Worm (Caenorhabditis elegans) whole organism, L1 larva: ENCODE data around the gene F58E6.11.

Experiments
- C04F5.9 ChIP-seq: sonication (generic microtip); optimal IDR thresholded peaks from 2 replicates; lab custom pipeline; 2016; ENCODE audit warnings: missing genetic modification characterization, missing compliant biosample characterization
- C34B4.2 ChIP-seq: sonication (generic microtip); optimal IDR thresholded peaks from 2 replicates; lab custom pipeline; 2017; ENCODE audit warnings: mild to moderate bottlenecking, missing genetic modification characterization, missing compliant biosample characterization
- F16B12.6 ChIP-seq: fragments of 150-350 bp; optimal IDR thresholded peaks from 2 replicates; lab custom pipeline; 2014; ENCODE audit warnings: missing biosample characterization, missing genetic modification characterization
- Y116A8C.19 ChIP-seq: sonication (generic microtip); optimal IDR thresholded peaks from 2 replicates; lab custom pipeline; 2016; ENCODE audit warnings: missing compliant biosample characterization, missing genetic modification characterization, borderline replicate concordance
- ama-1 ChIP-seq: fragments of 150-350 bp; optimal IDR thresholded peaks from 2 replicates; lab custom pipeline; 2014
- blmp-1 ChIP-seq: fragments of 150-350 bp; optimal IDR thresholded peaks from 2 replicates; lab custom pipeline; 2014; ENCODE audit warnings: missing biosample characterization, missing genetic modification characterization
- ceh-63 ChIP-seq: fragments of 200-800 bp; sonication (Bioruptor generic); optimal IDR thresholded peaks from 2 replicates; lab custom pipeline; 2018; ENCODE audit warnings: mild to moderate bottlenecking, missing genetic modification characterization, missing compliant biosample characterization
- ceh-8 ChIP-seq: fragments of 200-800 bp; sonication (Bioruptor generic); optimal IDR thresholded peaks from 2 replicates; lab custom pipeline; 2018; ENCODE audit warnings: mild to moderate bottlenecking, missing genetic modification characterization, moderate library complexity, missing compliant biosample characterization
- ceh-88 ChIP-seq: fragments of 200-800 bp; sonication (Bioruptor generic); IDR thresholded peaks from 2 replicates; pipeline ENCODE4 v1.3.6; 2022; ENCODE audit warnings: missing genetic modification characterization, missing compliant biosample characterization
- dsc-1 ChIP-seq: sonication (generic microtip); optimal IDR thresholded peaks from 2 replicates; lab custom pipeline; 2016; ENCODE audit warnings: mild to moderate bottlenecking, missing genetic modification characterization, missing compliant biosample characterization
- efl-1 ChIP-seq, 4 experiments: fragments of 150-350 bp; optimal IDR thresholded peaks in 3 of 4; peaks in 1 of 4; 1 replicate in 1 of 4; 2 replicates in 3 of 4; lab custom pipeline; 2014; ENCODE audit warnings: missing biosample characterization in 2 of 4, missing genetic modification characterization in 2 of 4, missing genetic modification reagents in 2 of 4
- efl-3 ChIP-seq: fragments of 200-800 bp; sonication (Bioruptor generic); optimal IDR thresholded peaks from 2 replicates; lab custom pipeline; 2018; ENCODE audit warnings: mild to moderate bottlenecking, missing genetic modification characterization, missing compliant biosample characterization
- egl-13 ChIP-seq: sonication (generic microtip); optimal IDR thresholded peaks from 2 replicates; lab custom pipeline; 2016; ENCODE audit warnings: missing genotype, missing genetic modification reagents, missing genetic modification characterization, missing compliant biosample characterization
- elt-3 ChIP-seq, 6 experiments: fragments of 150-350 bp in 1 of 6; sonication (generic microtip); optimal IDR thresholded peaks; 2 replicates each; lab custom pipeline; 2017 to 2018; ENCODE audit warnings: missing biosample characterization in 6 of 6, missing genetic modification characterization in 6 of 6, inconsistent platforms in 1 of 6
- ets-5 ChIP-seq: fragments of 200-800 bp; sonication (Bioruptor generic); IDR thresholded peaks from 2 replicates; pipeline ENCODE4 v1.3.6; 2022; ENCODE audit warnings: missing genetic modification characterization, missing compliant biosample characterization
- fkh-10 ChIP-seq: sonication (generic microtip); optimal IDR thresholded peaks from 2 replicates; lab custom pipeline; 2017; ENCODE audit warnings: missing biosample characterization, missing genetic modification reagents, missing genetic modification characterization
- fkh-4 ChIP-seq: sonication (generic microtip); optimal IDR thresholded peaks from 2 replicates; lab custom pipeline; 2016; ENCODE audit warnings: missing compliant biosample characterization, missing genetic modification characterization, borderline replicate concordance
- grh-1 ChIP-seq: fragments of 200-800 bp; sonication (Bioruptor generic); IDR thresholded peaks from 2 replicates; pipeline ENCODE4 v1.3.6; 2022; ENCODE audit warnings: missing genetic modification reagents, missing genetic modification characterization, missing compliant biosample characterization
- hlh-4 ChIP-seq: sonication (generic microtip); optimal IDR thresholded peaks from 2 replicates; lab custom pipeline; 2016; ENCODE audit warnings: mild to moderate bottlenecking, missing genetic modification characterization, missing compliant biosample characterization
- hpl-2 ChIP-seq: fragments of 150-350 bp; optimal IDR thresholded peaks from 2 replicates; lab custom pipeline; 2014; ENCODE audit warnings: missing biosample characterization, missing genetic modification reagents, missing genetic modification characterization
- irx-1 ChIP-seq: sonication (generic microtip); optimal IDR thresholded peaks from 2 replicates; lab custom pipeline; 2016; ENCODE audit warnings: missing genetic modification characterization, missing compliant biosample characterization
- jun-1 ChIP-seq: fragments of 150-350 bp; optimal IDR thresholded peaks from 2 replicates; lab custom pipeline; 2014; ENCODE audit warnings: missing biosample characterization, missing genetic modification reagents, missing genetic modification characterization
- lin-35 ChIP-seq, 2 experiments: fragments of 150-350 bp; optimal IDR thresholded peaks; 2 replicates each; lab custom pipeline; 2014; ENCODE audit warnings: missing biosample characterization in 2 of 2, missing genetic modification characterization in 2 of 2, missing genetic modification reagents in 2 of 2
- lin-39 ChIP-seq: fragments of 150-350 bp; optimal IDR thresholded peaks from 2 replicates; lab custom pipeline; 2014; ENCODE audit warnings: missing biosample characterization, missing genetic modification reagents, missing genetic modification characterization
- mab-9 ChIP-seq: fragments of 200-800 bp; sonication (Bioruptor generic); IDR thresholded peaks from 2 replicates; pipeline ENCODE4 v1.3.6; 2022; ENCODE audit warnings: missing genetic modification reagents, missing genetic modification characterization, missing compliant biosample characterization
- mdl-1 ChIP-seq, 2 experiments: fragments of 150-350 bp; optimal IDR thresholded peaks; 2 replicates each; lab custom pipeline; 2014 to 2017; ENCODE audit warnings: missing biosample characterization in 2 of 2, missing genetic modification characterization in 2 of 2, inconsistent platforms in 1 of 2
- mef-2 ChIP-seq: fragments of 150-350 bp; optimal IDR thresholded peaks from 2 replicates; lab custom pipeline; 2014; ENCODE audit warnings: missing biosample characterization, missing genetic modification characterization
- nhr-11 ChIP-seq: fragments of 150-350 bp; optimal IDR thresholded peaks from 2 replicates; lab custom pipeline; 2014; ENCODE audit warnings: missing biosample characterization, missing genetic modification characterization
- nhr-19 ChIP-seq: fragments of 200-800 bp; sonication (Bioruptor generic); conservative IDR thresholded peaks from 2 replicates; pipeline ENCODE4 v1.3.6; 2022; ENCODE audit warnings: missing genetic modification characterization, missing compliant biosample characterization
- nhr-237 ChIP-seq: fragments of 150-350 bp; optimal IDR thresholded peaks from 2 replicates; lab custom pipeline; 2014; ENCODE audit warnings: missing biosample characterization, missing genetic modification characterization
- nhr-47 ChIP-seq: sonication (generic microtip); optimal IDR thresholded peaks from 2 replicates; lab custom pipeline; 2016; ENCODE audit warnings: mild to moderate bottlenecking, missing genetic modification characterization, moderate library complexity, missing compliant biosample characterization
- nhr-71 ChIP-seq: sonication (generic microtip); optimal IDR thresholded peaks from 2 replicates; lab custom pipeline; 2016; ENCODE audit warnings: mild to moderate bottlenecking, missing genetic modification characterization, moderate library complexity, missing compliant biosample characterization
- nhr-77 ChIP-seq: fragments of 150-350 bp; optimal IDR thresholded peaks from 2 replicates; lab custom pipeline; 2014; ENCODE audit warnings: missing biosample characterization, missing genetic modification characterization
- nhr-84 ChIP-seq: sonication (generic microtip); optimal IDR thresholded peaks from 2 replicates; lab custom pipeline; 2017; ENCODE audit warnings: missing biosample characterization, missing genetic modification characterization
- nhr-85 ChIP-seq: sonication (generic microtip); peaks from one replicate; lab custom pipeline; 2016; ENCODE audit warnings: missing genetic modification characterization, inconsistent platforms, missing compliant biosample characterization
- nhr-90 ChIP-seq: sonication (generic microtip); optimal IDR thresholded peaks from 2 replicates; lab custom pipeline; 2016; ENCODE audit warnings: mild to moderate bottlenecking, missing genetic modification characterization, missing compliant biosample characterization; ENCODE audit not compliant: poor library complexity
- pag-3 ChIP-seq: sonication (generic microtip); optimal IDR thresholded peaks from 2 replicates; lab custom pipeline; 2017; ENCODE audit warnings: missing genetic modification characterization, mild to moderate bottlenecking, missing compliant biosample characterization, antibody characterized with exemption, borderline replicate concordance; ENCODE audit not compliant: insufficient read depth
- pax-3 ChIP-seq: fragments of 200-800 bp; sonication (Bioruptor generic); optimal IDR thresholded peaks from 2 replicates; lab custom pipeline; 2018; ENCODE audit warnings: mild to moderate bottlenecking, missing genetic modification characterization, moderate library complexity, missing compliant biosample characterization
- pqm-1 ChIP-seq: sonication (generic microtip); optimal IDR thresholded peaks from 3 replicates; lab custom pipeline; 2017; ENCODE audit warnings: missing biosample characterization, missing genetic modification characterization
- rnt-1 ChIP-seq: sonication (generic microtip); optimal IDR thresholded peaks from 2 replicates; lab custom pipeline; 2016; ENCODE audit warnings: mild to moderate bottlenecking, missing genetic modification characterization, moderate library complexity, missing compliant biosample characterization
- snpc-4 ChIP-seq: fragments of 150-350 bp; optimal IDR thresholded peaks from 2 replicates; lab custom pipeline; 2014; ENCODE audit warnings: missing biosample characterization, missing genetic modification characterization
- sox-4 ChIP-seq: sonication (generic microtip); optimal IDR thresholded peaks from 2 replicates; lab custom pipeline; 2016; ENCODE audit warnings: missing genetic modification characterization, missing compliant biosample characterization
- swsn-7 ChIP-seq: sonication (generic microtip); optimal IDR thresholded peaks from 2 replicates; lab custom pipeline; 2016; ENCODE audit warnings: missing genetic modification characterization, missing compliant biosample characterization
- tlp-1 ChIP-seq: fragments of 150-350 bp; optimal IDR thresholded peaks from 2 replicates; lab custom pipeline; 2014; ENCODE audit warnings: missing biosample characterization, missing genetic modification characterization
- unc-130 ChIP-seq: fragments of 150-350 bp; optimal IDR thresholded peaks from 2 replicates; lab custom pipeline; 2017; ENCODE audit warnings: missing biosample characterization, missing genetic modification characterization, inconsistent platforms
- unc-30 ChIP-seq: sonication (generic microtip); optimal IDR thresholded peaks from 2 replicates; lab custom pipeline; 2017; ENCODE audit warnings: missing biosample characterization, missing genetic modification characterization
- unc-86 ChIP-seq: sonication (generic microtip); optimal IDR thresholded peaks from 2 replicates; lab custom pipeline; 2016; ENCODE audit warnings: missing genetic modification characterization, missing compliant biosample characterization
- unc-98 ChIP-seq: fragments of 200-800 bp; sonication (Bioruptor generic); IDR thresholded peaks from 2 replicates; pipeline ENCODE4 v1.3.6; 2022; ENCODE audit warnings: missing genetic modification characterization, missing compliant biosample characterization
- vab-15 ChIP-seq: sonication (generic microtip); optimal IDR thresholded peaks from 2 replicates; lab custom pipeline; 2017; ENCODE audit warnings: missing genotype, mild to moderate bottlenecking, missing genetic modification characterization, missing compliant biosample characterization
- zag-1 ChIP-seq: fragments of 150-350 bp; optimal IDR thresholded peaks from 2 replicates; lab custom pipeline; 2014; ENCODE audit warnings: missing biosample characterization, missing genetic modification characterization
- zip-4 ChIP-seq: fragments of 200-800 bp; sonication (Bioruptor generic); optimal IDR thresholded peaks from 2 replicates; lab custom pipeline; 2018; ENCODE audit warnings: mild to moderate bottlenecking, missing genetic modification characterization, moderate library complexity, missing compliant biosample characterization
- ztf-11 ChIP-seq, 2 experiments: sonication (generic microtip); optimal IDR thresholded peaks; 2 replicates each; lab custom pipeline; 2016 to 2017; ENCODE audit warnings: missing genetic modification characterization in 2 of 2, missing biosample characterization in 1 of 2, missing compliant biosample characterization in 1 of 2

Gene F58E6.11

ce11 chrV:9729462-9730162, 28.2 kb downstream of the F58E6.11 start, which contains the start of the genes aagr-3 and drap-1 (continued):
- peak; percentile 63 for TF ChIP-seq nhr-71 (tag; lab: Kevin White, UChicago)
- TF ChIP-seq sox-4, result no peak
- TF ChIP-seq ceh-88, result no peak
- TF ChIP-seq fkh-10 (GFP tag; lab: Kevin White, UChicago), result no peak
- no peak for TF ChIP-seq pax-3 (tag; lab: Kevin White, UChicago)
- peak; percentile 19 for TF ChIP-seq nhr-77 (tag; lab: Kevin White, UChicago)
- TF ChIP-seq zag-1 (tag; lab: Kevin White, UChicago), result no peak
- no peak for TF ChIP-seq fkh-4 (tag; lab: Kevin White, UChicago)
- no peak for TF ChIP-seq nhr-11 (tag; lab: Kevin White, UChicago)
- TF ChIP-seq Y116A8C.19, result no peak
- no peak for TF ChIP-seq unc-130 (tag; lab: Kevin White, UChicago)
- TF ChIP-seq rnt-1 (tag; lab: Kevin White, UChicago), result peak; percentile 12
- no peak for TF ChIP-seq C34B4.2 (tag; lab: Kevin White, UChicago)
- no peak for TF ChIP-seq zip-4 (GFP tag; lab: Kevin White, UChicago)
- peak; percentile 67 for TF ChIP-seq blmp-1 (tag; lab: Kevin White, UChicago)
- no peak for TF ChIP-seq ztf-11 (tag; optimal IDR thresholded peaks at IDR 0.05; lab: Kevin White, UChicago)
- no peak for TF ChIP-seq nhr-84 (tag; lab: Kevin White, UChicago)
- TF ChIP-seq efl-1 (optimal IDR thresholded peaks at IDR 0.05; lab: Kevin White, UChicago), result peak; percentile 21 to 71
- peak; percentile 80 to 97 for TF ChIP-seq efl-1 (GFP tag; optimal IDR thresholded peaks at IDR 0.05 in 1 of 2; lab: Kevin White, UChicago)
- TF ChIP-seq ceh-63 (GFP tag; lab: Kevin White, UChicago), result no peak
- no peak for TF ChIP-seq mab-9 (GFP tag; lab: Robert Waterston, UW)
- TF ChIP-seq nhr-47 (tag; lab: Kevin White, UChicago), result peak; percentile 20
- TF ChIP-seq unc-98 (GFP tag; lab: Robert Waterston, UW), result no peak
- TF ChIP-seq pag-3, result no peak
- TF ChIP-seq egl-13 (tag; lab: Kevin White, UChicago), result no peak
- no peak for TF ChIP-seq efl-3
- TF ChIP-seq ceh-8 (GFP tag; lab: Kevin White, UChicago), result no peak
- no peak for TF ChIP-seq vab-15
- TF ChIP-seq jun-1 (tag; lab: Kevin White, UChicago), result peak; percentile 3
- no peak for TF ChIP-seq pqm-1 (tag; lab: Kevin White, UChicago)
- TF ChIP-seq unc-86 (tag; lab: Kevin White, UChicago), result no peak
- peak; percentile 40 for TF ChIP-seq nhr-19
- no peak for TF ChIP-seq ets-5 (GFP tag; lab: Robert Waterston, UW)
- TF ChIP-seq dsc-1 (tag; lab: Kevin White, UChicago), result no peak
- TF ChIP-seq swsn-7, result peak; percentile 36
- peak in 1 of 6 experiments; percentile 65 for TF ChIP-seq elt-3 (tag; optimal IDR thresholded peaks at IDR 0.05; lab: Kevin White, UChicago)
- no peak for TF ChIP-seq grh-1
- no peak for TF ChIP-seq F16B12.6
- no peak for TF ChIP-seq hlh-4 (tag; lab: Kevin White, UChicago)
- TF ChIP-seq lin-35 (GFP tag; optimal IDR thresholded peaks at IDR 0.05; lab: Kevin White, UChicago), result peak; percentile 79 to 89
- peak in 1 of 2 experiments; percentile 42 for TF ChIP-seq mdl-1 (tag; optimal IDR thresholded peaks at IDR 0.05; lab: Kevin White, UChicago)
- peak; percentile 52 for TF ChIP-seq nhr-85
- no peak for TF ChIP-seq nhr-237 (tag; lab: Kevin White, UChicago)
- no peak for TF ChIP-seq lin-39 (tag; lab: Kevin White, UChicago)
- no peak for TF ChIP-seq C04F5.9 (tag; lab: Kevin White, UChicago)
- TF ChIP-seq tlp-1 (tag; lab: Kevin White, UChicago), result no peak
- no peak for TF ChIP-seq hpl-2 (GFP tag; lab: Kevin White, UChicago)
- no peak for TF ChIP-seq irx-1
- TF ChIP-seq mef-2 (tag; lab: Kevin White, UChicago), result no peak
- no peak for TF ChIP-seq snpc-4 (tag; lab: Kevin White, UChicago)
- TF ChIP-seq unc-30 (tag; lab: Kevin White, UChicago), result no peak
- TF ChIP-seq nhr-90 (tag; lab: Kevin White, UChicago), result peak; percentile 50
- peak; percentile 37 for TF ChIP-seq ama-1
